Worm (Caenorhabditis elegans) whole organism, midembryonic: ENCODE data around the gene K07H8.9.

Experiments
- cog-1 ChIP-seq: sonication (generic microtip); optimal IDR thresholded peaks from 2 replicates; lab custom pipeline; 2016; ENCODE audit warnings: missing genetic modification characterization, missing compliant biosample characterization
- med-1 ChIP-seq: sonication (generic microtip); optimal IDR thresholded peaks from 2 replicates; lab custom pipeline; 2017; ENCODE audit warnings: missing genetic modification characterization, mild to moderate bottlenecking, missing compliant biosample characterization, antibody characterized with exemption, missing genetic modification reagents; ENCODE audit not compliant: insufficient read depth

DNA sequence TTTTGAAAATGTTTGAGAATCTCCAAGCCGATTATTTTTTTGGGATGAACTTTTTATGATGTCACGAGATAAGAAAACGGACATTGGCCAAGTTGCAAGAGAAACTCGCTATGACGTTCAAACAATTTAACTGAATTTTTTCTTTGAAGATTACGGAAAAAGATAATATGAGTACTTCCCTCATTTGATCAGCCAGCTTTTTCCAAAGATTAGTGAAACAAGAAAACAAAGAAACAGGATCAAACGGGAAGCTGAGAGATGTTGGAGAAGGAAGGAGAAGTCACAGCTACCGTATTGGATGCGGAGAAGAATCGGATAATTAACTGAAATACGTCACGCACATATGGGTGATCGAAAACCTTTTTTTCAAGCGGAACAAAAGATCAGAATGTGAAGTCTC, 32.1 kb downstream of the K07H8.9 start:
- TF ChIP-seq cog-1 (no peak), med-1 (GFP tag; lab: Kevin White, UChicago) (no peak)
